Fruit fly (Drosophila melanogaster): ENCODE measurements around the gene hydra.

hydra gene

dm6 chrX:20638054-20638453, 38.8 kb downstream of the hydra start:
- TF ChIP-seq CG10631 (GFP tag; optimal IDR thresholded peaks at IDR 0.05) (no peak), Gug (GFP tag; IDR thresholded peaks at IDR 0.05) (no peak), salr (GFP tag; optimal IDR thresholded peaks at IDR 0.05) (no peak), acj6 (GFP tag; optimal IDR thresholded peaks at IDR 0.05) (no peak), Blimp-1 (GFP tag; optimal IDR thresholded peaks at IDR 0.05) (no peak), pdm3 (GFP tag; optimal IDR thresholded peaks at IDR 0.05) (no peak), vri (GFP tag; optimal IDR thresholded peaks at IDR 0.05) (no peak), CG15336 (GFP tag; IDR thresholded peaks at IDR 0.05) (no peak), Hr38 (GFP tag; optimal IDR thresholded peaks at IDR 0.05) (no peak), CG8119 (GFP tag; IDR thresholded peaks at IDR 0.05) (no peak), Ets96B (tag; optimal IDR thresholded peaks at IDR 0.05) (no peak), Sox15 (GFP tag; optimal IDR thresholded peaks at IDR 0.05) (no peak), fd85E (GFP tag; optimal IDR thresholded peaks at IDR 0.05) (no peak), Lpt (GFP tag; optimal IDR thresholded peaks at IDR 0.05) (no peak), esn (GFP tag; optimal IDR thresholded peaks at IDR 0.05) (no peak), CG9139 (GFP tag; optimal IDR thresholded peaks at IDR 0.05) (no peak), net (GFP tag; optimal IDR thresholded peaks at IDR 0.05) (no peak), CG7368 (GFP tag; optimal IDR thresholded peaks at IDR 0.05) (no peak)

DNA sequence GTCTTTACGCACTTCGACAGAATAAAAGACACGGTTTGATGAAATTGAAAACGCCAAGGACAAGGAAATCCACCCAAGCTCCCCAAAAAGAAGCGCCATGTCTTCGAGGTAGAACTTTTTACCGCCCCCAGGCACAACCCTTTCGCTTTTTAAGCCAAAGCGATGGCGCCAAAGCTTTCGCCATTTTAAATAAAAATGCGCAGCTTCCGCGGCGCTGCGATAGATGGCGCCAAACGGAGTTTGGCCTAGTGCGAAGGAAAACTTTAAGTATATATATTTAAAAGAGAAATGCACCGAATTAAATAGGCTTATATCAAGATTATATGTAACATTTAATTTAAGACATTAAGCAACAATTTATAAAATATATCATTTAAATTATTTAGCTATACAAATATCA, 40.1 kb downstream of the hydra start:
- TF ChIP-seq cyc (GFP tag; optimal IDR thresholded peaks at IDR 0.05) = no peak
- no peak for TF ChIP-seq fd59A (GFP tag; optimal IDR thresholded peaks at IDR 0.05)
- TF ChIP-seq achi (GFP tag; optimal IDR thresholded peaks at IDR 0.05) = no peak
- no peak for TF ChIP-seq CG3032 (tag; optimal IDR thresholded peaks at IDR 0.05)
- TF ChIP-seq Ets96B (tag; optimal IDR thresholded peaks at IDR 0.05) = no peak
- TF ChIP-seq Blimp-1 (GFP tag; optimal IDR thresholded peaks at IDR 0.05) = no peak

- no peak for TF ChIP-seq fkh (GFP tag; optimal IDR thresholded peaks at IDR 0.05)
- no peak for TF ChIP-seq CG31627 (GFP tag; optimal IDR thresholded peaks at IDR 0.05)
- no peak for TF ChIP-seq spab (GFP tag; optimal IDR thresholded peaks at IDR 0.05)
- TF ChIP-seq Hr4 (GFP tag; optimal IDR thresholded peaks at IDR 0.05) = no peak
- no peak for TF ChIP-seq net (GFP tag; optimal IDR thresholded peaks at IDR 0.05)
- no peak for TF ChIP-seq Eip78C (GFP tag)
- no peak for TF ChIP-seq CG11762 (GFP tag; optimal IDR thresholded peaks at IDR 0.05; ENCODE audit: insufficient read depth)
- TF ChIP-seq ss (GFP tag; optimal IDR thresholded peaks at IDR 0.05) = no peak
- no peak for TF ChIP-seq CG34406 (GFP tag; optimal IDR thresholded peaks at IDR 0.05)
- TF ChIP-seq topi (GFP tag; optimal IDR thresholded peaks at IDR 0.05) = no peak
- TF ChIP-seq CG6163 (GFP tag; IDR thresholded peaks at IDR 0.05) = no peak
- no peak for TF ChIP-seq Eip93F (GFP tag; optimal IDR thresholded peaks at IDR 0.05)
Measured at dm6 chrX:20632115-20632514, 44.7 kb downstream of the hydra start.

- TF ChIP-seq CG8119 (GFP tag; IDR thresholded peaks at IDR 0.05) = no peak
- no peak for TF ChIP-seq achi (GFP tag; optimal IDR thresholded peaks at IDR 0.05)
Measured at dm6 chrX:20631160-20631559, 45.7 kb downstream of the hydra start.

DNA sequence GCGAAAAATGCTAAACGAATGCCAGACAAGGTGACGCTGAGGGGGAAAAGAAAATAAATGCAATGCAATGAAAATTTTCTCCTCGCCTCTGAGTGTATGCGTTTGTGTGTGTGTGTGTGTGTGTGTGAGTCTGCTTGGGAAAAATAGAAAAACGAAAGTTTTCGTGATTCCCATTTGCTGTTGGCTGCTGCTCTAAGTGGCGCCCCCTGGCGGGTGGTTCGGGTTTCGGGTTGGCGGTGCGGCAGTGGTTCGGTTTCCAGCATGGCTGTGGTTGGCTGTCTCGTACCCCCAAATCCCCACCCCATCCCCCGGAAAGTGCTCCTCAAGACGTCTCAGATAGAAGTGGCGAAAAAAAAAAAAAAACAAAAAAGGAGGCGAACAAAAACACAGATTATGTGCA, 47.5 kb downstream of the hydra start:
- TF ChIP-seq fd85E (GFP tag; optimal IDR thresholded peaks at IDR 0.05) (no peak), Sox14 (GFP tag; optimal IDR thresholded peaks at IDR 0.05) (no peak)

dm6 chrX:20623673-20624072, 53.2 kb downstream of the hydra start, which contains the start of gene RunxA:
RunxA (minus strand) TSS chrX:20623773.
- TF ChIP-seq vri (GFP tag; optimal IDR thresholded peaks at IDR 0.05) (no peak), CG9139 (GFP tag; optimal IDR thresholded peaks at IDR 0.05) (no peak), fd59A (GFP tag; optimal IDR thresholded peaks at IDR 0.05) (no peak), salr (GFP tag; optimal IDR thresholded peaks at IDR 0.05) (no peak), CG15336 (GFP tag; IDR thresholded peaks at IDR 0.05) (no peak), topi (GFP tag; optimal IDR thresholded peaks at IDR 0.05) (no peak), net (GFP tag; optimal IDR thresholded peaks at IDR 0.05) (no peak), Met (GFP tag; optimal IDR thresholded peaks at IDR 0.05) (no peak), fd85E (GFP tag; optimal IDR thresholded peaks at IDR 0.05) (no peak), CG6792 (GFP tag; optimal IDR thresholded peaks at IDR 0.05) (no peak), dsx (GFP tag; optimal IDR thresholded peaks at IDR 0.05; ENCODE audit: poor library complexity, severe bottlenecking) (no peak), Sox14 (GFP tag; optimal IDR thresholded peaks at IDR 0.05) (no peak), CG6276 (GFP tag; optimal IDR thresholded peaks at IDR 0.05) (no peak), fkh (GFP tag; optimal IDR thresholded peaks at IDR 0.05) (no peak), OdsH (GFP tag; optimal IDR thresholded peaks at IDR 0.05) (no peak), CG8319 (GFP tag; optimal IDR thresholded peaks at IDR 0.05) (no peak), svp (GFP tag) (no peak), CG3919 (GFP tag; optimal IDR thresholded peaks at IDR 0.05) (no peak), Smox (GFP tag; optimal IDR thresholded peaks at IDR 0.05) (no peak)

All from whole organism, prepupa.